Worm (Caenorhabditis elegans) whole organism, L4 larva: Measurements from ENCODE around the gene npr-22.

Experiments used
- D1046.2 ChIP-seq: fragments of 200-800 bp; sonication (Bioruptor generic); IDR thresholded peaks from 2 replicates; pipeline ENCODE4 v1.3.6; 2022; ENCODE audit warnings: missing genetic modification characterization, missing compliant biosample characterization
- F49E8.2 ChIP-seq: sonication (generic microtip); optimal IDR thresholded peaks from 2 replicates; lab custom pipeline; 2016; ENCODE audit warnings: missing compliant biosample characterization, mild to moderate bottlenecking, missing genetic modification characterization, borderline replicate concordance
- T26A8.4 ChIP-seq: fragments of 200-800 bp; sonication (Bioruptor generic); IDR thresholded peaks from 2 replicates; pipeline ENCODE4 v1.3.6; 2022; ENCODE audit warnings: missing genetic modification characterization, missing compliant biosample characterization
- Y48G9A.11 ChIP-seq: fragments of 200-800 bp; sonication (Bioruptor generic); IDR thresholded peaks from 2 replicates; pipeline ENCODE4 v1.3.6; 2022; ENCODE audit warnings: missing genetic modification reagents, missing genetic modification characterization, missing compliant biosample characterization
- Y5F2A.4 ChIP-seq: fragments of 200-800 bp; sonication (Bioruptor generic); optimal IDR thresholded peaks from 2 replicates; lab custom pipeline; 2018; ENCODE audit warnings: mild to moderate bottlenecking, missing genetic modification characterization, missing compliant biosample characterization
- aly-2 ChIP-seq: sonication (generic microtip); optimal IDR thresholded peaks from 2 replicates; lab custom pipeline; 2018; ENCODE audit warnings: missing biosample characterization, missing genetic modification characterization
- attf-4 ChIP-seq: sonication (generic microtip); optimal IDR thresholded peaks from 3 replicates; lab custom pipeline; 2017; ENCODE audit warnings: missing biosample characterization, missing genetic modification characterization
- ceh-20 ChIP-seq: fragments of 200-800 bp; sonication (Bioruptor generic); IDR thresholded peaks from 2 replicates; pipeline ENCODE4 v1.3.6; 2022; ENCODE audit warnings: missing genetic modification reagents, missing genetic modification characterization, missing compliant biosample characterization
- ceh-44 ChIP-seq: fragments of 200-800 bp; sonication (Bioruptor generic); IDR thresholded peaks from 2 replicates; pipeline ENCODE4 v1.3.6; 2022; ENCODE audit warnings: missing genetic modification reagents, missing genetic modification characterization, missing compliant biosample characterization
- ces-1 ChIP-seq: fragments of 150-350 bp; sonication (generic microtip); optimal IDR thresholded peaks from 4 replicates; lab custom pipeline; 2014; ENCODE audit warnings: missing biosample characterization, missing genetic modification reagents, missing genetic modification characterization
- cey-2 ChIP-seq: sonication (generic microtip); optimal IDR thresholded peaks from 3 replicates; lab custom pipeline; 2017; ENCODE audit warnings: missing genetic modification characterization, mild to moderate bottlenecking, missing compliant biosample characterization, antibody characterized with exemption, borderline replicate concordance; ENCODE audit not compliant: insufficient read depth
- daf-12 ChIP-seq: fragments of 150-350 bp; optimal IDR thresholded peaks from 2 replicates; lab custom pipeline; 2014; ENCODE audit warnings: missing biosample characterization, missing genetic modification reagents, missing genetic modification characterization
- daf-16 ChIP-seq, 3 experiments: sonication (generic microtip); optimal IDR thresholded peaks; 2 replicates each; lab custom pipeline; 2016 to 2017; ENCODE audit warnings: missing genetic modification characterization in 3 of 3, missing genetic modification reagents in 3 of 3, mild to moderate bottlenecking in 2 of 3, missing compliant biosample characterization in 2 of 3, missing biosample characterization in 1 of 3, moderate library complexity in 1 of 3
- daf-19 ChIP-seq: fragments of 200-800 bp; sonication (Bioruptor generic); conservative IDR thresholded peaks from 2 replicates; pipeline ENCODE4 v1.3.6; 2022; ENCODE audit warnings: missing genetic modification characterization, missing compliant biosample characterization
- dmd-6 ChIP-seq: fragments of 200-800 bp; sonication (Bioruptor generic); IDR thresholded peaks from 2 replicates; pipeline ENCODE4 v1.3.6; 2022; ENCODE audit warnings: missing genetic modification reagents, missing genetic modification characterization, missing compliant biosample characterization
- dmd-8 ChIP-seq: fragments of 200-800 bp; sonication (Bioruptor generic); IDR thresholded peaks from 2 replicates; pipeline ENCODE4 v1.3.6; 2022; ENCODE audit warnings: missing genetic modification characterization, missing compliant biosample characterization
- dve-1 ChIP-seq: sonication (generic microtip); optimal IDR thresholded peaks from 2 replicates; lab custom pipeline; 2017; ENCODE audit warnings: antibody characterized with exemption, mild to moderate bottlenecking, missing genetic modification characterization, missing compliant biosample characterization; ENCODE audit not compliant: insufficient read depth
- egl-27 ChIP-seq: sonication (generic microtip); optimal IDR thresholded peaks from 3 replicates; lab custom pipeline; 2017; ENCODE audit warnings: missing biosample characterization, missing genetic modification reagents, missing genetic modification characterization
- fkh-10 ChIP-seq: fragments of 150-350 bp; optimal IDR thresholded peaks from 2 replicates; lab custom pipeline; 2014; ENCODE audit warnings: missing biosample characterization, missing genetic modification reagents, missing genetic modification characterization
- fos-1 ChIP-seq: fragments of 150-350 bp; optimal IDR thresholded peaks from 2 replicates; lab custom pipeline; 2014; ENCODE audit warnings: missing biosample characterization, missing genetic modification characterization
- hif-1 ChIP-seq, 2 experiments: sonication (generic microtip); optimal IDR thresholded peaks; 2 replicates each; lab custom pipeline; 2016 to 2017; ENCODE audit warnings: missing compliant biosample characterization in 2 of 2, missing genetic modification characterization in 2 of 2, missing genetic modification reagents in 2 of 2, missing genotype in 2 of 2, mild to moderate bottlenecking in 1 of 2
- lin-1 ChIP-seq: fragments of 200-800 bp; sonication (Bioruptor generic); IDR thresholded peaks from 2 replicates; pipeline ENCODE4 v1.3.6; 2022; ENCODE audit warnings: missing genetic modification reagents, missing genetic modification characterization, missing compliant biosample characterization
- lin-39 ChIP-seq: fragments of 150-350 bp; optimal IDR thresholded peaks from 2 replicates; lab custom pipeline; 2014; ENCODE audit warnings: missing biosample characterization, missing genetic modification reagents, missing genetic modification characterization
- madf-5 ChIP-seq, 2 experiments: fragments of 200-800 bp; sonication (Bioruptor generic); IDR thresholded peaks; 2 replicates each; pipeline ENCODE4 v1.3.6; 2022; ENCODE audit warnings: missing compliant biosample characterization in 2 of 2, missing genetic modification characterization in 2 of 2
- mes-2 ChIP-seq: sonication (generic microtip); optimal IDR thresholded peaks from 2 replicates; lab custom pipeline; 2016; ENCODE audit warnings: missing genotype, mild to moderate bottlenecking, missing genetic modification characterization, missing compliant biosample characterization; ENCODE audit not compliant: poor library complexity, severe bottlenecking
- mxl-3 ChIP-seq: fragments of 200-800 bp; sonication (Bioruptor generic); optimal IDR thresholded peaks from 2 replicates; lab custom pipeline; 2018; ENCODE audit warnings: mild to moderate bottlenecking, missing genetic modification characterization, missing compliant biosample characterization
- nhr-102 ChIP-seq: sonication (generic microtip); optimal IDR thresholded peaks from 2 replicates; lab custom pipeline; 2016; ENCODE audit warnings: mild to moderate bottlenecking, missing genetic modification characterization, moderate library complexity, missing compliant biosample characterization
- nhr-111 ChIP-seq: fragments of 200-800 bp; sonication (Bioruptor generic); optimal IDR thresholded peaks from 2 replicates; lab custom pipeline; 2018; ENCODE audit warnings: mild to moderate bottlenecking, missing genetic modification characterization, missing compliant biosample characterization
- nhr-28 ChIP-seq: fragments of 150-350 bp; optimal IDR thresholded peaks from 2 replicates; lab custom pipeline; 2014; ENCODE audit warnings: missing biosample characterization, missing genetic modification characterization
- nhr-41 ChIP-seq: fragments of 200-800 bp; sonication (Bioruptor generic); IDR thresholded peaks from 2 replicates; pipeline ENCODE4 v1.3.6; 2022; ENCODE audit warnings: missing genetic modification reagents, missing genetic modification characterization, missing compliant biosample characterization
- nhr-77 ChIP-seq: fragments of 150-350 bp; optimal IDR thresholded peaks from 2 replicates; lab custom pipeline; 2014; ENCODE audit warnings: missing biosample characterization, missing genetic modification characterization
- pha-4 ChIP-seq, 2 experiments: fragments of 150-350 bp in 1 of 2; fragments of 200-800 bp in 1 of 2; sonication (Bioruptor generic) in 1 of 2; IDR thresholded peaks in 1 of 2; optimal IDR thresholded peaks in 1 of 2; 2 replicates each; pipeline versions ENCODE4 v1.3.6 to Lab custom; 2014 to 2022; ENCODE audit warnings: missing genetic modification characterization in 2 of 2, missing genetic modification reagents in 2 of 2, missing biosample characterization in 1 of 2, missing compliant biosample characterization in 1 of 2
- php-3 ChIP-seq: fragments of 200-800 bp; sonication (Bioruptor generic); IDR thresholded peaks from 2 replicates; pipeline ENCODE4 v1.3.6; 2022; ENCODE audit warnings: missing genetic modification reagents, missing genetic modification characterization, missing compliant biosample characterization
- pqm-1 ChIP-seq: sonication (generic microtip); optimal IDR thresholded peaks from 2 replicates; lab custom pipeline; 2017; ENCODE audit warnings: missing biosample characterization, missing genetic modification characterization
- rbr-2 ChIP-seq: sonication (generic microtip); optimal IDR thresholded peaks from 2 replicates; lab custom pipeline; 2016; ENCODE audit warnings: missing genotype, missing genetic modification characterization, missing compliant biosample characterization
- spr-1 ChIP-seq: sonication (generic microtip); optimal IDR thresholded peaks from 2 replicates; lab custom pipeline; 2016; ENCODE audit warnings: mild to moderate bottlenecking, missing genetic modification characterization, missing compliant biosample characterization
- tra-1 ChIP-seq: fragments of 200-800 bp; sonication (Bioruptor generic); IDR thresholded peaks from 2 replicates; pipeline ENCODE4 v1.3.6; 2022; ENCODE audit warnings: missing genetic modification reagents, missing genetic modification characterization, missing compliant biosample characterization
- unc-130 ChIP-seq: sonication (generic microtip); optimal IDR thresholded peaks from 2 replicates; lab custom pipeline; 2016; ENCODE audit warnings: missing genetic modification reagents, missing genetic modification characterization, missing compliant biosample characterization
- unc-39 ChIP-seq: sonication (generic microtip); optimal IDR thresholded peaks from 2 replicates; lab custom pipeline; 2017; ENCODE audit warnings: missing biosample characterization, missing genetic modification characterization
- vab-7 ChIP-seq: fragments of 200-800 bp; sonication (Bioruptor generic); IDR thresholded peaks from 2 replicates; pipeline ENCODE4 v1.3.6; 2022; ENCODE audit warnings: missing genetic modification reagents, missing genetic modification characterization, missing compliant biosample characterization
- zag-1 ChIP-seq: fragments of 150-350 bp; optimal IDR thresholded peaks from 2 replicates; lab custom pipeline; 2014; ENCODE audit warnings: missing biosample characterization, missing genetic modification characterization
- zip-11 ChIP-seq: fragments of 200-800 bp; sonication (Bioruptor generic); IDR thresholded peaks from 2 replicates; pipeline ENCODE4 v1.3.6; 2022; ENCODE audit warnings: missing genetic modification characterization, missing compliant biosample characterization

The npr-22 gene

ce11 chrIV:8608934-8609333 lies 49.7 kb downstream of the npr-22 start, which contains the start of gene F42A9.6:
Gene F42A9.6 (plus strand): TSS chrIV:8609234.
- TF ChIP-seq fkh-10 (GFP tag; lab: Kevin White, UChicago), result no peak
- TF ChIP-seq mes-2 (tag; lab: Kevin White, UChicago), result no peak
- TF ChIP-seq lin-1 (GFP tag; lab: Robert Waterston, UW), result no peak
- no peak for TF ChIP-seq spr-1
- TF ChIP-seq hif-1 (tag; optimal IDR thresholded peaks at IDR 0.05; lab: Kevin White, UChicago), result no peak
- TF ChIP-seq ceh-20 (GFP tag; lab: Robert Waterston, UW), result no peak
- TF ChIP-seq lin-39 (tag; lab: Kevin White, UChicago), result no peak
- no peak for TF ChIP-seq ces-1 (GFP tag; lab: Kevin White, UChicago)
- no peak for TF ChIP-seq tra-1 (GFP tag; lab: Robert Waterston, UW)
- no peak for TF ChIP-seq madf-5 (GFP tag; IDR thresholded peaks at IDR 0.05; lab: Robert Waterston, UW)
- no peak for TF ChIP-seq egl-27
- TF ChIP-seq nhr-111 (GFP tag; lab: Kevin White, UChicago), result no peak
- no peak for TF ChIP-seq mxl-3
- TF ChIP-seq D1046.2 (GFP tag; lab: Robert Waterston, UW), result no peak
- TF ChIP-seq daf-12 (tag; lab: Kevin White, UChicago), result no peak
- TF ChIP-seq ceh-44 (GFP tag; lab: Robert Waterston, UW), result no peak
- TF ChIP-seq rbr-2 (tag; lab: Kevin White, UChicago), result no peak
- no peak for TF ChIP-seq Y48G9A.11 (GFP tag; lab: Robert Waterston, UW)

- no peak for TF ChIP-seq unc-39
- TF ChIP-seq daf-12 (tag; lab: Kevin White, UChicago), result no peak
- no peak for TF ChIP-seq egl-27
- no peak for TF ChIP-seq ceh-44 (GFP tag; lab: Robert Waterston, UW)
- TF ChIP-seq daf-16 (GFP tag; optimal IDR thresholded peaks at IDR 0.05; lab: Kevin White, UChicago), result no peak
- TF ChIP-seq daf-16 (tag; optimal IDR thresholded peaks at IDR 0.05; lab: Kevin White, UChicago), result peak; percentile 88
- no peak for TF ChIP-seq unc-130 (GFP tag; lab: Kevin White, UChicago)
- peak; percentile 88 for TF ChIP-seq nhr-28 (tag; lab: Kevin White, UChicago)
- TF ChIP-seq dve-1, result peak; percentile 61
- TF ChIP-seq pqm-1, result peak; percentile 90
- no peak for TF ChIP-seq fkh-10 (GFP tag; lab: Kevin White, UChicago)
- no peak for TF ChIP-seq F49E8.2 (tag; lab: Kevin White, UChicago)
- TF ChIP-seq nhr-41 (GFP tag; lab: Robert Waterston, UW), result no peak
- no peak for TF ChIP-seq Y5F2A.4
- no peak for TF ChIP-seq T26A8.4 (GFP tag; lab: Robert Waterston, UW)
- TF ChIP-seq dmd-8 (GFP tag; lab: Robert Waterston, UW), result no peak
- no peak for TF ChIP-seq dmd-6 (GFP tag; lab: Robert Waterston, UW)
- no peak for TF ChIP-seq attf-4
- TF ChIP-seq pha-4 (GFP tag; IDR thresholded peaks at IDR 0.05; lab: Robert Waterston, UW), result no peak
- peak; percentile 12 for TF ChIP-seq pha-4 (tag; optimal IDR thresholded peaks at IDR 0.05; lab: Kevin White, UChicago)
- no peak for TF ChIP-seq zag-1 (tag; lab: Kevin White, UChicago)
- TF ChIP-seq aly-2, result no peak
- no peak for TF ChIP-seq fos-1 (tag; lab: Kevin White, UChicago)
- peak; percentile 44 for TF ChIP-seq nhr-77 (tag; lab: Kevin White, UChicago)
- TF ChIP-seq daf-19 (GFP tag; lab: Robert Waterston, UW), result no peak
- no peak for TF ChIP-seq cey-2
- no peak for TF ChIP-seq vab-7 (GFP tag; lab: Robert Waterston, UW)
- TF ChIP-seq ces-1 (GFP tag; lab: Kevin White, UChicago), result no peak
- no peak for TF ChIP-seq nhr-102 (tag; lab: Kevin White, UChicago)
- peak; percentile 65; the same call in 1 of the 2 replicates for TF ChIP-seq php-3 (GFP tag; lab: Robert Waterston, UW)
- no peak for TF ChIP-seq D1046.2 (GFP tag; lab: Robert Waterston, UW)
- TF ChIP-seq zip-11, result no peak
- TF ChIP-seq, all 104 proteins: peak for 7
Observed at ce11 chrIV:8611886-8612542, 52.8 kb downstream of the npr-22 start, which contains the start of the genes F42A9.17 and cyp-33E2. Gene F42A9.17 (minus strand): TSS chrIV:8611936. Gene cyp-33E2 (plus strand): TSS chrIV:8612334.
